Comparison of ENCODE assay signal across 4 fruit fly cellular contexts in genomic region chr3L:1827809-1828371, dm6.
TF ChIP-seq lines count a peak whose summit lies in the region.

No protein-coding gene starts in this region.

- TF ChIP-seq CTCF in whole organism, embryonic (GFP tag; optimal IDR thresholded peaks at IDR 0.05; lab: Kevin White, UChicago) = no peak

TF ChIP-seq in whole organism, embryonic, 481 proteins besides CTCF, POLR2A, EP300 and RAD21:
- TF ChIP-seq slp2 (GFP tag; optimal IDR thresholded peaks at IDR 0.05; lab: Kevin White, UChicago) (no peak), CG11456 (GFP tag; IDR thresholded peaks at IDR 0.05; lab: Robert Waterston, UW) (0 out of 3 replicates have a peak, but pooled peaks have one; percentile 10), Jarid2 (GFP tag; optimal IDR thresholded peaks at IDR 0.05; lab: Kevin White, UChicago) (no peak), CG6254 (GFP tag; optimal IDR thresholded peaks at IDR 0.05; lab: Kevin White, UChicago) (no peak)

TF ChIP-seq in whole organism, prepupa, 60 proteins besides CTCF, POLR2A, EP300 and RAD21:
- peak; percentile 10 for TF ChIP-seq Hr39 (GFP tag; optimal IDR thresholded peaks at IDR 0.05; lab: Kevin White, UChicago)
- TF ChIP-seq net (GFP tag; optimal IDR thresholded peaks at IDR 0.05; lab: Kevin White, UChicago) = no peak
- TF ChIP-seq CG1621 (tag; optimal IDR thresholded peaks at IDR 0.05; lab: Kevin White, UChicago) = peak; percentile 22
- no peak for TF ChIP-seq acj6 (GFP tag; optimal IDR thresholded peaks at IDR 0.05; lab: Kevin White, UChicago)
- TF ChIP-seq pdm3 (GFP tag; optimal IDR thresholded peaks at IDR 0.05; lab: Kevin White, UChicago) = no peak
- no peak for TF ChIP-seq CG32006 (GFP tag; optimal IDR thresholded peaks at IDR 0.05; lab: Kevin White, UChicago)
- no peak for TF ChIP-seq Smox (GFP tag; optimal IDR thresholded peaks at IDR 0.05; lab: Kevin White, UChicago)
- TF ChIP-seq Hr38 (GFP tag; optimal IDR thresholded peaks at IDR 0.05; lab: Kevin White, UChicago) = no peak
- TF ChIP-seq CG6163 (GFP tag; IDR thresholded peaks at IDR 0.05; lab: Robert Waterston, UW) = peak; percentile 54; the same call in 2 of the 3 replicates
- peak; percentile 67 for TF ChIP-seq CG6854 (GFP tag; optimal IDR thresholded peaks at IDR 0.05; lab: Kevin White, UChicago)
- TF ChIP-seq Eip75B (GFP tag; optimal IDR thresholded peaks at IDR 0.05; lab: Kevin White, UChicago) = peak; percentile 32
- peak in 1 of 2 experiments; percentile 20 for TF ChIP-seq ss (GFP tag; optimal IDR thresholded peaks at IDR 0.05; lab: Kevin White, UChicago)
- TF ChIP-seq Eip78C (GFP tag; lab: Kevin White, UChicago) = peak; percentile 52
- TF ChIP-seq CG11902 (GFP tag; optimal IDR thresholded peaks at IDR 0.05; lab: Kevin White, UChicago) = no peak
- no peak for TF ChIP-seq CG6276 (GFP tag; optimal IDR thresholded peaks at IDR 0.05; lab: Kevin White, UChicago)
- peak; percentile 6 for TF ChIP-seq dsx (GFP tag; optimal IDR thresholded peaks at IDR 0.05; lab: Kevin White, UChicago; ENCODE audit: poor library complexity, severe bottlenecking)
- peak; percentile 93 for TF ChIP-seq vri (GFP tag; optimal IDR thresholded peaks at IDR 0.05; lab: Kevin White, UChicago)
- peak; percentile 58 for TF ChIP-seq Blimp-1 (GFP tag; optimal IDR thresholded peaks at IDR 0.05; lab: Kevin White, UChicago)

TF ChIP-seq in whole organism, pupa, 21 proteins besides CTCF, POLR2A, EP300 and RAD21:
- TF ChIP-seq gl (tag; optimal IDR thresholded peaks at IDR 0.05; lab: Kevin White, UChicago) (no peak), fd96Ca (GFP tag; IDR thresholded peaks at IDR 0.05; lab: Robert Waterston, UW) (no peak), rn (GFP tag; IDR thresholded peaks at IDR 0.05; lab: Robert Waterston, UW) (no peak), CG12605 (GFP tag; IDR thresholded peaks at IDR 0.05; lab: Robert Waterston, UW) (no peak), D1 (tag; optimal IDR thresholded peaks at IDR 0.05; lab: Kevin White, UChicago) (no peak), Ets98B (GFP tag; IDR thresholded peaks at IDR 0.05; lab: Robert Waterston, UW) (no peak), EcR (GFP tag; optimal IDR thresholded peaks at IDR 0.05; lab: Kevin White, UChicago) (peak; percentile 75), CG32121 (GFP tag; IDR thresholded peaks at IDR 0.05; lab: Robert Waterston, UW) (no peak), CG14655 (GFP tag; optimal IDR thresholded peaks at IDR 0.05; lab: Kevin White, UChicago) (no peak), Pif1A (GFP tag; optimal IDR thresholded peaks at IDR 0.05; lab: Kevin White, UChicago) (no peak), Snoo (tag; optimal IDR thresholded peaks at IDR 0.05; lab: Kevin White, UChicago) (peak; percentile 1), CG10348 (GFP tag; IDR thresholded peaks at IDR 0.05; lab: Robert Waterston, UW) (no peak), CG4496 (GFP tag; IDR thresholded peaks at IDR 0.05; lab: Robert Waterston, UW) (no peak), CG8301 (tag; optimal IDR thresholded peaks at IDR 0.05; lab: Kevin White, UChicago) (no peak), CG34367 (tag; optimal IDR thresholded peaks at IDR 0.05; lab: Kevin White, UChicago) (no peak), CG9948 (tag; optimal IDR thresholded peaks at IDR 0.05; lab: Kevin White, UChicago) (no peak), Pif1B (GFP tag; optimal IDR thresholded peaks at IDR 0.05; lab: Kevin White, UChicago) (no peak), CG17806 (tag; optimal IDR thresholded peaks at IDR 0.05; lab: Kevin White, UChicago) (no peak), CG8159 (tag; optimal IDR thresholded peaks at IDR 0.05; lab: Kevin White, UChicago) (no peak), CG13204 (GFP tag; optimal IDR thresholded peaks at IDR 0.05; lab: Kevin White, UChicago) (peak; percentile 38), CG15710 (tag; optimal IDR thresholded peaks at IDR 0.05; lab: Kevin White, UChicago) (no peak)

TF ChIP-seq in whole organism, wandering third instar larva, 38 proteins besides CTCF, POLR2A, EP300 and RAD21:
- TF ChIP-seq brk (GFP tag; optimal IDR thresholded peaks at IDR 0.05; lab: Kevin White, UChicago) (no peak), Dif (GFP tag; optimal IDR thresholded peaks at IDR 0.05; lab: Kevin White, UChicago; ENCODE audit: partially characterized antibody) (no peak), dmrt93B (GFP tag; optimal IDR thresholded peaks at IDR 0.05; lab: Kevin White, UChicago) (no peak), sv (GFP tag; optimal IDR thresholded peaks at IDR 0.05; lab: Kevin White, UChicago) (no peak), Vsx2 (GFP tag; optimal IDR thresholded peaks at IDR 0.05; lab: Kevin White, UChicago; ENCODE audit: partially characterized antibody) (no peak), Rel (GFP tag; optimal IDR thresholded peaks at IDR 0.05; lab: Kevin White, UChicago) (peak; percentile 6), Rel (tag; optimal IDR thresholded peaks at IDR 0.05; lab: Kevin White, UChicago) (no peak)

Comparison
In these comparisons a context has a peak if more than half of its experiments do, and no peak if none do; other contexts are left out.
1. Of the 7 proteins assayed by ChIP-seq in both whole organism, embryonic and whole organism, prepupa: peak only in whole organism, embryonic: none; only in whole organism, prepupa: Blimp-1, CG6854 and Hr39; in both: none; in neither: 4.